Fruit fly (Drosophila melanogaster) Kc167 (cell line): ENCODE measurements around the gene CG42714.

Source experiments
- Myc ChIP-seq: fragments of >200 bp; optimal IDR thresholded peaks from 2 replicates; lab custom pipeline; 2017; ENCODE audit warnings: missing external identifiers
- Sin3A ChIP-seq: fragments of >200 bp; optimal IDR thresholded peaks from 2 replicates; lab custom pipeline; 2018; ENCODE audit warnings: missing external identifiers
- h ChIP-seq: fragments of >200 bp; optimal IDR thresholded peaks from 3 replicates; lab custom pipeline; 2018; ENCODE audit warnings: missing external identifiers
- psq ChIP-seq: fragments of >200 bp; optimal IDR thresholded peaks from 2 replicates; lab custom pipeline; 2017; ENCODE audit warnings: missing external identifiers
- ttk ChIP-seq: sonication (Bioruptor generic); optimal IDR thresholded peaks from 2 replicates; lab custom pipeline; 2017; ENCODE audit warnings: missing external identifiers

- no peak for TF ChIP-seq psq (lab: Kevin White, UChicago)
- TF ChIP-seq ttk, result no peak
- TF ChIP-seq Myc (lab: Kevin White, UChicago), result no peak
- no peak for TF ChIP-seq h
- TF ChIP-seq Sin3A (lab: Kevin White, UChicago), result no peak
Measured at dm6 chr3L:6268076-6268475, 34.2 kb upstream of the CG42714 start.
